Worm (Caenorhabditis elegans) whole organism, midembryonic: ENCODE data around the gene lipl-7.

Experiments used
- T22C8.4 ChIP-seq: fragments of 200-800 bp; sonication (Bioruptor generic); IDR thresholded peaks from 2 replicates; pipeline ENCODE4 v1.3.6; 2022; ENCODE audit warnings: missing genetic modification characterization, missing compliant biosample characterization
- cog-1 ChIP-seq: sonication (generic microtip); optimal IDR thresholded peaks from 2 replicates; lab custom pipeline; 2016; ENCODE audit warnings: missing genetic modification characterization, missing compliant biosample characterization
- flt-1 ChIP-seq: fragments of 200-800 bp; sonication (Bioruptor generic); IDR thresholded peaks from 2 replicates; pipeline ENCODE4 v1.3.6; 2022; ENCODE audit warnings: missing genetic modification characterization, missing compliant biosample characterization
- klf-2 ChIP-seq: fragments of 200-800 bp; sonication (Bioruptor generic); conservative IDR thresholded peaks from 2 replicates; pipeline ENCODE4 v1.3.6; 2022; ENCODE audit warnings: missing genetic modification reagents, missing genetic modification characterization, missing compliant biosample characterization
- med-1 ChIP-seq: sonication (generic microtip); optimal IDR thresholded peaks from 2 replicates; lab custom pipeline; 2017; ENCODE audit warnings: missing genetic modification characterization, mild to moderate bottlenecking, missing compliant biosample characterization, antibody characterized with exemption, missing genetic modification reagents; ENCODE audit not compliant: insufficient read depth
- ref-1 ChIP-seq: fragments of 200-800 bp; sonication (Bioruptor generic); conservative IDR thresholded peaks from 2 replicates; pipeline ENCODE4 v1.3.6; 2022; ENCODE audit warnings: missing genetic modification reagents, missing genetic modification characterization, missing compliant biosample characterization
- tab-1 ChIP-seq: fragments of 200-800 bp; sonication (Bioruptor generic); IDR thresholded peaks from 2 replicates; pipeline ENCODE4 v1.3.6; 2022; ENCODE audit warnings: missing genetic modification characterization, missing compliant biosample characterization
- ztf-23 ChIP-seq: fragments of 200-800 bp; sonication (Bioruptor generic); IDR thresholded peaks from 2 replicates; pipeline ENCODE4 v1.3.6; 2022; ENCODE audit warnings: missing genetic modification reagents, missing genetic modification characterization, missing compliant biosample characterization
- ztf-29 ChIP-seq: fragments of 200-800 bp; sonication (Bioruptor generic); IDR thresholded peaks from 2 replicates; pipeline ENCODE4 v1.3.6; 2022; ENCODE audit warnings: missing genetic modification reagents, missing genetic modification characterization, missing compliant biosample characterization

Gene lipl-7

DNA sequence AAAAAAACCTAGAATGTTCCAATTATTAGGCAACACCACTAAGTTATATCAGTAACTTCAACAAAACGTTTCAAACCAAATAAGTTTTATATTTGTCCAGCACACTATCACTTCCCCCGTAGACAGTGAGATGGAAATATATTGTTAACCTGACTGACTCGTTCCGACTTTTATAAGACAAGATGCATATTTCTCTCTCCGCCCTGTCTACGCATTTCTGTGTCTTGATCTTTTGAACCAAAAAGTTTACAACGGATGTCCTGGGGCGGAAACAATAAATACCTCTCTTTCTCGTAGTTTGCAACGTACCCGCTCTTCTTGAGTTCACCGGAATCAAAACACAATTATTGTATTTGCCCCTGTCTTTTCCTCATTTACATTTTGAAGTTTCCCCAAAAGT, 9.6 kb upstream of the lipl-7 start:
- TF ChIP-seq cog-1 (tag; lab: Kevin White, UChicago) (no peak), ztf-23 (GFP tag; lab: Robert Waterston, UW) (no peak), flt-1 (GFP tag; lab: Robert Waterston, UW) (no peak), tab-1 (GFP tag; lab: Robert Waterston, UW) (no peak), med-1 (GFP tag; lab: Kevin White, UChicago) (no peak), klf-2 (GFP tag; lab: Robert Waterston, UW) (no peak), ztf-29 (GFP tag; lab: Robert Waterston, UW) (no peak), T22C8.4 (GFP tag; lab: Robert Waterston, UW) (no peak), ref-1 (GFP tag; lab: Robert Waterston, UW) (no peak)

DNA sequence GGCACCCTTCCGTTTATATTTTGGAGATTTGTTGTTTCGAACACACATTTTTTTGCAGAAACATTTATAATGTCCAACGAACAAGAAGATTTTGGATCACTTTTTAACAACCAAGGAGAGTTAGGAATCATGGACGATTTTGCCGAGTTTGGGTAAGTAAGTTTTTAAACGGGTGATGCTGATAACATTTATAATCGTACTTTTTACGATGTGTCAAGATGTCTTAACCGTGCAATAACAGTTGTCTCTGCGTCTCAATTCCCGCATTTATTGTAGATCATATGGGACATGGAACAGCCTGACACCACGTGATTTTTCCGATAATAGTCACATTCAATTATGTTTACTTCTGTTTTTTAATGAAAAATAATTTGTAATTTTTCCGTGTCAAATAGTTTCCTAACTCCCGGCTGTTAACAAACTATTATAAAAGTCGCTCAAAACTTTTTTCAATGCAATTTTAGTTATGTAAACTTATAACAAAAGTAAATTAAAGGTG, 9.0 kb upstream of the lipl-7 start, which contains the start of gene daf-14:
Gene daf-14 (plus strand): TSS at position 51 of the 499 bp plus-strand sequence.
- TF ChIP-seq flt-1 (GFP tag; lab: Robert Waterston, UW): no peak
- TF ChIP-seq klf-2 (GFP tag; lab: Robert Waterston, UW): no peak
- TF ChIP-seq med-1 (GFP tag; lab: Kevin White, UChicago): no peak
- TF ChIP-seq T22C8.4 (GFP tag; lab: Robert Waterston, UW): no peak

DNA sequence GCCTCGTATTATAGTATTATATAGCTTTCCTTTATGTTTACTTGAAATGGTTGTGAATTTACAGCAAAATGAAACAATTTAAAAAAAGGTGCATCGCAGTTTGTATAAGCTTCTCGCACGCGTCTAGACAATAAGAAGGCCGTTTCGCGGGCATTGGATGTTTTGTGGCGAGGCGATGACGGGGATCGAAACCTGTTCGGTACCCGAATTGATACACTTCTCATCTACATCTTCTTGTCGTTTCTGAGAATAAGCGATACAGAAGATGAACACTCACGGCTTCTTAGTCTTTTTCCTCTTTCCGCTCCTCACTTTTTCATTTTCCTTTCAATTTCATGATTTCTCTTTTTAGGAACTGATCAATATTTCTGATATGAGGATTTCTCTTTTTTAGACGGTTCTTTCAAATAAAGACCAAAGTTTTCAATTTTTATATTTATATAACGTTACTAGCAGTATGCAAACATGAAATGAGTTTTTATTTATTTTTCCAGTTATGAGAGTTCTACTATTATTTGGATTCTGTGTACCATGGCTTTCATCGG, 4.1 kb upstream of the lipl-7 start, which contains the start of gene F01G10.10:
Gene F01G10.10 (plus strand): TSS at position 495 of the 545 bp plus-strand sequence.
- TF ChIP-seq ref-1 (GFP tag; lab: Robert Waterston, UW) (no peak), klf-2 (GFP tag; lab: Robert Waterston, UW) (no peak), flt-1 (GFP tag; lab: Robert Waterston, UW) (no peak), cog-1 (tag; lab: Kevin White, UChicago) (no peak)

DNA sequence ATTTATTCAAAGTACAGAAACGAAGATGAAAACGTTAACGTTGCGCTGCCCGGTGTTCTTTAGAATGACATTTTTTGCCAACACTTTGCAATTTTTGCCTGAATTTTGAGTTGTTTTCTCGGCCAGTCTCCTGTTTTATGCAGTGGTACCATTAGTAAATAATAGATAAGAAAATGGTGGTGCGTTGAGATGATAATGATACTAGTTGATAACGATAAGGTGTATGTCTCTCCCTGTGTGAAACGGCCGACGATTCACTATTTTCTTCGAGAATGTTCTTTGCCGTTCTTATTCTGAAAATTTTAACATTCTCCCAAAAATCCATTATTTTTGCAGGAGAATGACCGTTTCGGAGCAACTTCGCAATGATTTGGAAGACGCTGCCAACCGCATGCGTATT, 1.7 kb upstream of the lipl-7 start, which contains the start of gene tkt-1:
Gene tkt-1 (plus strand): TSS at position 337 of the 400 bp plus-strand sequence.
- no peak for TF ChIP-seq ztf-23 (GFP tag; lab: Robert Waterston, UW)
- no peak for TF ChIP-seq med-1 (GFP tag; lab: Kevin White, UChicago)
- TF ChIP-seq ref-1 (GFP tag; lab: Robert Waterston, UW): no peak
- TF ChIP-seq ztf-29 (GFP tag; lab: Robert Waterston, UW): no peak

- TF ChIP-seq klf-2 (GFP tag; lab: Robert Waterston, UW) (no peak), cog-1 (tag; lab: Kevin White, UChicago) (no peak), ztf-29 (GFP tag; lab: Robert Waterston, UW) (no peak), T22C8.4 (GFP tag; lab: Robert Waterston, UW) (no peak), ztf-23 (GFP tag; lab: Robert Waterston, UW) (no peak), med-1 (GFP tag; lab: Kevin White, UChicago) (no peak), tab-1 (GFP tag; lab: Robert Waterston, UW) (no peak), ref-1 (GFP tag; lab: Robert Waterston, UW) (no peak)
Measured at ce11 chrIV:10242458-10243123, 968 bp upstream of the lipl-7 start.

DNA sequence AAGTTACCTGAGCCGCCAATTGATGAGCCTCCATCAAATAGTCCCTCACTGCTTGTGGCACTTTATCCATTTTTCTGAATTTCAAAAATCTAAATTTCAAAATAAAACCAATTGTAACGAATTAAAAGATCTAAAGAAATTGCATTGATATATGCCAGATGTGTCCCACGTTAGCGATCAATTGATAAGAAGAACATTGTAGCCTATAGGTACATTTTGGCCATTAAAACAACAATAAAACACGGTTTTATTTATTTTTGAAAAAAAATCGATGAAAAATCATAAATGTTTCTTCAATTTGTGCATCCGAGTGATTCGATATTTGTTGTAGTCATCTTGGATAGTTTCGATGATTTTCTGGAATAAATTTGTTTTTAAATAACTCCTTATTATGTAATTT, 2.6 kb downstream of the lipl-7 start, which contains the start of gene ech-8:
Gene ech-8 (minus strand): TSS at position 132 of the 400 bp plus-strand sequence.
- no peak for TF ChIP-seq flt-1 (GFP tag; lab: Robert Waterston, UW)
- no peak for TF ChIP-seq T22C8.4 (GFP tag; lab: Robert Waterston, UW)
- TF ChIP-seq ztf-29 (GFP tag; lab: Robert Waterston, UW): no peak
- no peak for TF ChIP-seq ztf-23 (GFP tag; lab: Robert Waterston, UW)
- TF ChIP-seq klf-2 (GFP tag; lab: Robert Waterston, UW): no peak
- no peak for TF ChIP-seq cog-1 (tag; lab: Kevin White, UChicago)
- no peak for TF ChIP-seq ref-1 (GFP tag; lab: Robert Waterston, UW)
- TF ChIP-seq med-1 (GFP tag; lab: Kevin White, UChicago): no peak
- TF ChIP-seq tab-1 (GFP tag; lab: Robert Waterston, UW): no peak

ce11 chrIV:10236106-10236505, 5.5 kb downstream of the lipl-7 start:
- TF ChIP-seq ztf-23 (GFP tag; lab: Robert Waterston, UW) (no peak), cog-1 (tag; lab: Kevin White, UChicago) (no peak), tab-1 (GFP tag; lab: Robert Waterston, UW) (no peak), ztf-29 (GFP tag; lab: Robert Waterston, UW) (no peak), ref-1 (GFP tag; lab: Robert Waterston, UW) (no peak), klf-2 (GFP tag; lab: Robert Waterston, UW) (no peak)

DNA sequence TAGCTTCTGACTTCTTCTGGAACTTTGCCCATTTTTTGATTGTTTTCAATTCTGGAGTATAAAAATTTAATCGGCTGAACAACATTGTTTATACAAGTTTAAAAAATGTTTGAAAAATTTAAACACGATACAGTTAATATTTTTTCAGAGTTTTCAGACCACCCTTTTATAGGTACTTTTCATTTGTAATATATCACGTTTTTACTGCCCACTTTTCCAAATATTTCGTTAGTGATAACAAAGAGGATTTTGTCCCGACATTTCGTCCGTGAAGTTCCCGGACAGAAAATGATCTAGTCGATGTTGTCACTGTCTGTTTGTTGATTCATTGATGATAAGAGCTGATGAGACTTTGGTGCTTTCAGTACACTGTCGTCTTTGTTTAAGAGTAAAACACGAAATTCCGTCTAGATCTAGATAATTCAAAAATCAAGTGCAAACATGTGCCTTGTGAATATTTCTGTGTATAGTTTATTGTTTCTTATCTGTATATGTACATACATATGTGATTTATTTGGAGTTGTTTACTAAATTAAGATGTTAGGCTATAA, 6.3 kb downstream of the lipl-7 start, which contains the start of gene ech-9:
Gene ech-9 (minus strand): TSS at position 51 of the 551 bp plus-strand sequence.
- TF ChIP-seq med-1 (GFP tag; lab: Kevin White, UChicago) (no peak), ztf-23 (GFP tag; lab: Robert Waterston, UW) (no peak), T22C8.4 (GFP tag; lab: Robert Waterston, UW) (no peak), ztf-29 (GFP tag; lab: Robert Waterston, UW) (no peak), tab-1 (GFP tag; lab: Robert Waterston, UW) (no peak), flt-1 (GFP tag; lab: Robert Waterston, UW) (no peak), klf-2 (GFP tag; lab: Robert Waterston, UW) (no peak), ref-1 (GFP tag; lab: Robert Waterston, UW) (no peak), cog-1 (tag; lab: Kevin White, UChicago) (no peak)
